Fruit fly (Drosophila melanogaster) whole organism, embryonic: ENCODE results near the gene GC.

Source experiments
- Ada2b ChIP-seq: fragments of 200-800 bp; sonication (Bioruptor generic); IDR thresholded peaks from 2 replicates; pipeline ENCODE4 v1.3.6; 2022; ENCODE audit warnings: missing biosample characterization, missing genetic modification characterization
- Bdp1 ChIP-seq: fragments of 200-800 bp; sonication (Bioruptor generic); optimal IDR thresholded peaks from 3 replicates; lab custom pipeline; 2016; ENCODE audit warnings: missing biosample characterization, missing genetic modification characterization
- CG10543 ChIP-seq: fragments of 200-800 bp; sonication (Bioruptor generic); optimal IDR thresholded peaks from 3 replicates; lab custom pipeline; 2017; ENCODE audit warnings: missing biosample characterization, mild to moderate bottlenecking, missing genetic modification characterization, moderate library complexity
- CG11560 ChIP-seq: fragments of 200-800 bp; sonication (Bioruptor generic); IDR thresholded peaks from 3 replicates; pipeline ENCODE4 v1.3.6; 2022; ENCODE audit warnings: missing biosample characterization, missing genetic modification characterization
- CG11723 ChIP-seq: fragments of 200-800 bp; sonication (Bioruptor generic); optimal IDR thresholded peaks from 2 replicates; lab custom pipeline; 2017; ENCODE audit warnings: missing biosample characterization, mild to moderate bottlenecking, missing genetic modification characterization
- CG13775 ChIP-seq: fragments of 200-800 bp; sonication (Bioruptor generic); optimal IDR thresholded peaks from 3 replicates; lab custom pipeline; 2017; ENCODE audit warnings: missing biosample characterization, mild to moderate bottlenecking, missing genetic modification characterization
- CG15479 ChIP-seq: fragments of 200-800 bp; sonication (Bioruptor generic); optimal IDR thresholded peaks from 3 replicates; lab custom pipeline; 2019; ENCODE audit warnings: missing biosample characterization, mild to moderate bottlenecking, missing genetic modification characterization, moderate library complexity
- CG16779 ChIP-seq: fragments of 200-800 bp; sonication (Bioruptor generic); IDR thresholded peaks from 2 replicates; pipeline ENCODE4 v1.3.6; 2022; ENCODE audit warnings: missing biosample characterization, missing genetic modification characterization
- CG16815 ChIP-seq: fragments of 200-800 bp; sonication (Bioruptor generic); optimal IDR thresholded peaks from 3 replicates; lab custom pipeline; 2017; ENCODE audit warnings: missing biosample characterization, mild to moderate bottlenecking, missing genetic modification characterization
- CG17568 ChIP-seq: fragments of 200-800 bp; sonication (Bioruptor generic); optimal IDR thresholded peaks from 2 replicates; lab custom pipeline; 2018; ENCODE audit warnings: missing biosample characterization, mild to moderate bottlenecking, missing genetic modification characterization, moderate library complexity
- CG18599 ChIP-seq: fragments of 200-800 bp; sonication (Bioruptor generic); optimal IDR thresholded peaks from 3 replicates; lab custom pipeline; 2017; ENCODE audit warnings: missing biosample characterization, missing genetic modification characterization, mild to moderate bottlenecking, moderate library complexity, missing genetic modification reagents
- CG31365 ChIP-seq: fragments of 200-800 bp; sonication (Bioruptor generic); optimal IDR thresholded peaks from 2 replicates; lab custom pipeline; 2018; ENCODE audit warnings: missing biosample characterization, mild to moderate bottlenecking, missing genetic modification characterization
- CG31388 ChIP-seq: fragments of 200-800 bp; sonication (Bioruptor generic); optimal IDR thresholded peaks from 2 replicates; lab custom pipeline; 2016; ENCODE audit warnings: missing biosample characterization, missing genetic modification characterization
- CG32532 ChIP-seq: fragments of 200-800 bp; sonication (Bioruptor generic); IDR thresholded peaks from 2 replicates; pipeline ENCODE4 v1.3.6; 2022; ENCODE audit warnings: missing biosample characterization, missing genetic modification characterization
- CG3281 ChIP-seq: fragments of 200-800 bp; sonication (Bioruptor generic); optimal IDR thresholded peaks from 3 replicates; lab custom pipeline; 2017; ENCODE audit warnings: missing biosample characterization, mild to moderate bottlenecking, missing genetic modification characterization
- CG6175 ChIP-seq: fragments of 200-800 bp; sonication (Bioruptor generic); IDR thresholded peaks from 3 replicates; pipeline ENCODE4 v1.3.6; 2022; ENCODE audit warnings: missing biosample characterization, missing genetic modification characterization
- CG7745 ChIP-seq: fragments of 200-800 bp; sonication (Bioruptor generic); optimal IDR thresholded peaks from 2 replicates; lab custom pipeline; 2018; ENCODE audit warnings: missing biosample characterization, mild to moderate bottlenecking, missing genetic modification characterization, moderate library complexity
- CG7928 ChIP-seq: fragments of 200-800 bp; sonication (Bioruptor generic); optimal IDR thresholded peaks from 2 replicates; lab custom pipeline; 2017; ENCODE audit warnings: missing biosample characterization, mild to moderate bottlenecking, missing genetic modification characterization
- Dek ChIP-seq: fragments of 200-800 bp; sonication (Bioruptor generic); optimal IDR thresholded peaks from 3 replicates; lab custom pipeline; 2019; ENCODE audit warnings: missing biosample characterization, mild to moderate bottlenecking, missing genetic modification characterization, moderate library complexity
- Doc3 ChIP-seq: fragments of 200-800 bp; sonication (Bioruptor generic); IDR thresholded peaks from 3 replicates; pipeline ENCODE4 v1.3.6; 2022; ENCODE audit warnings: missing biosample characterization, missing genetic modification characterization; ENCODE audit not compliant: partially characterized antibody
- HLH3B ChIP-seq: fragments of 200-800 bp; sonication (Bioruptor generic); IDR thresholded peaks from 2 replicates; pipeline ENCODE4 v1.3.6; 2022; ENCODE audit warnings: missing biosample characterization, missing genetic modification characterization
- Hr39 ChIP-seq: fragments of >200 bp; optimal IDR thresholded peaks from 2 replicates; lab custom pipeline; 2017
- NfI ChIP-seq: fragments of 200-800 bp; sonication (Bioruptor generic); optimal IDR thresholded peaks from 3 replicates; lab custom pipeline; 2018; ENCODE audit warnings: missing biosample characterization, mild to moderate bottlenecking, missing genetic modification characterization, moderate library complexity
- Side ChIP-seq: fragments of 200-800 bp; sonication (Bioruptor generic); optimal IDR thresholded peaks from 2 replicates; lab custom pipeline; 2016; ENCODE audit warnings: missing biosample characterization, missing genetic modification characterization
- Usf ChIP-seq: fragments of 200-800 bp; sonication (Bioruptor generic); optimal IDR thresholded peaks from 2 replicates; lab custom pipeline; 2017; ENCODE audit warnings: missing genotype, missing biosample characterization, missing genetic modification characterization
- ase ChIP-seq: fragments of 200-800 bp; sonication (Bioruptor generic); IDR thresholded peaks from 3 replicates; pipeline ENCODE4 v1.3.6; 2022; ENCODE audit warnings: missing biosample characterization, missing genetic modification characterization
- ato ChIP-seq: fragments of 200-800 bp; sonication (Bioruptor generic); IDR thresholded peaks from 2 replicates; pipeline ENCODE4 v1.3.6; 2022; ENCODE audit warnings: missing biosample characterization, missing genetic modification characterization; ENCODE audit not compliant: partially characterized antibody
- crol ChIP-seq: fragments of 200-800 bp; sonication (Bioruptor generic); IDR thresholded peaks from 2 replicates; pipeline ENCODE4 v1.3.6; 2022; ENCODE audit warnings: missing biosample characterization, missing genetic modification characterization
- dimm ChIP-seq: fragments of 200-800 bp; sonication (Bioruptor generic); IDR thresholded peaks from 2 replicates; pipeline ENCODE4 v1.3.6; 2022; ENCODE audit warnings: missing biosample characterization, missing genetic modification characterization
- disco-r ChIP-seq: fragments of 200-800 bp; sonication (Bioruptor generic); optimal IDR thresholded peaks from 2 replicates; lab custom pipeline; 2016; ENCODE audit warnings: missing biosample characterization, missing genetic modification characterization
- emc ChIP-seq: fragments of 200-800 bp; sonication (Bioruptor generic); optimal IDR thresholded peaks from 2 replicates; lab custom pipeline; 2016; ENCODE audit warnings: missing biosample characterization, missing genetic modification characterization
- exex ChIP-seq: fragments of 200-800 bp; sonication (Bioruptor generic); optimal IDR thresholded peaks from 4 replicates; lab custom pipeline; 2018; ENCODE audit warnings: missing biosample characterization, mild to moderate bottlenecking, missing genetic modification characterization, moderate library complexity
- grn ChIP-seq: fragments of 200-800 bp; sonication (Bioruptor generic); optimal IDR thresholded peaks from 3 replicates; lab custom pipeline; 2017; ENCODE audit warnings: missing biosample characterization, missing genetic modification characterization
- hkb ChIP-seq, 2 experiments: fragments of 200-800 bp in 1 of 2; fragments of >200 bp in 1 of 2; sonication (Bioruptor generic) in 1 of 2; IDR thresholded peaks in 1 of 2; optimal IDR thresholded peaks in 1 of 2; 2 replicates each; pipeline versions ENCODE4 v1.3.6 to Lab custom; 2017 to 2022; ENCODE audit warnings: missing biosample characterization in 1 of 2, missing genetic modification characterization in 1 of 2
- inv ChIP-seq: fragments of 200-800 bp; sonication (Bioruptor generic); IDR thresholded peaks from 2 replicates; pipeline ENCODE4 v1.3.6; 2022; ENCODE audit warnings: missing biosample characterization, missing genetic modification characterization; ENCODE audit not compliant: partially characterized antibody
- kay ChIP-seq: fragments of 200-800 bp; sonication (Bioruptor generic); optimal IDR thresholded peaks from 2 replicates; lab custom pipeline; 2016; ENCODE audit warnings: missing biosample characterization, missing genetic modification characterization
- ken ChIP-seq: fragments of 200-800 bp; sonication (Bioruptor generic); IDR thresholded peaks from 3 replicates; pipeline ENCODE4 v1.3.6; 2022; ENCODE audit warnings: missing biosample characterization, missing genetic modification characterization
- lilli ChIP-seq: fragments of 200-800 bp; sonication (Bioruptor generic); optimal IDR thresholded peaks from 3 replicates; lab custom pipeline; 2016; ENCODE audit warnings: missing biosample characterization, missing genetic modification characterization
- maf-S ChIP-seq: fragments of 200-800 bp; sonication (Bioruptor generic); optimal IDR thresholded peaks from 2 replicates; lab custom pipeline; 2016; ENCODE audit warnings: missing biosample characterization, missing genetic modification characterization
- nmo ChIP-seq: fragments of 200-800 bp; sonication (Bioruptor generic); optimal IDR thresholded peaks from 2 replicates; lab custom pipeline; 2018; ENCODE audit warnings: missing biosample characterization, mild to moderate bottlenecking, missing genetic modification characterization, moderate library complexity
- onecut ChIP-seq: fragments of 200-800 bp; sonication (Bioruptor generic); IDR thresholded peaks from 2 replicates; pipeline ENCODE4 v1.3.6; 2022; ENCODE audit warnings: missing biosample characterization, missing genetic modification characterization
- org-1 ChIP-seq: fragments of 200-800 bp; sonication (Bioruptor generic); optimal IDR thresholded peaks from 2 replicates; lab custom pipeline; 2017; ENCODE audit warnings: missing biosample characterization, missing genetic modification characterization
- pan ChIP-seq, 4 experiments: fragments of >200 bp in 3 of 4; fragments of 200-800 bp in 1 of 4; sonication (Bioruptor generic) in 1 of 4; optimal IDR thresholded peaks in 3 of 4; IDR thresholded peaks in 1 of 4; 2 replicates each; pipeline versions ENCODE4 v1.3.6 to Lab custom; 2017 to 2022; ENCODE audit warnings: missing biosample characterization in 2 of 4, missing genetic modification characterization in 2 of 4, mixed read lengths in 1 of 4
- prd ChIP-seq, 3 experiments: fragments of >200 bp in 2 of 3; fragments of 200-800 bp in 1 of 3; sonication (Bioruptor generic) in 1 of 3; optimal IDR thresholded peaks in 2 of 3; IDR thresholded peaks in 1 of 3; 2 replicates in 2 of 3; 3 replicates in 1 of 3; pipeline versions ENCODE4 v1.3.6 to Lab custom; 2017 to 2022; ENCODE audit warnings: missing biosample characterization in 1 of 3, missing genetic modification characterization in 1 of 3
- psq ChIP-seq: fragments of 200-800 bp; sonication (Bioruptor generic); optimal IDR thresholded peaks from 2 replicates; lab custom pipeline; 2017; ENCODE audit warnings: missing biosample characterization, missing genetic modification characterization
- ro ChIP-seq: fragments of 200-800 bp; sonication (Bioruptor generic); IDR thresholded peaks from 2 replicates; pipeline ENCODE4 v1.3.6; 2022; ENCODE audit warnings: missing biosample characterization, missing genetic modification characterization
- slou ChIP-seq: fragments of 200-800 bp; sonication (Bioruptor generic); optimal IDR thresholded peaks from 3 replicates; lab custom pipeline; 2016; ENCODE audit warnings: missing biosample characterization, missing genetic modification characterization
- stwl ChIP-seq: fragments of 200-800 bp; sonication (Bioruptor generic); optimal IDR thresholded peaks from 3 replicates; lab custom pipeline; 2018; ENCODE audit warnings: missing biosample characterization, mild to moderate bottlenecking, missing genetic modification characterization, moderate library complexity
- vfl ChIP-seq: fragments of 200-800 bp; sonication (Bioruptor generic); optimal IDR thresholded peaks from 2 replicates; lab custom pipeline; 2016; ENCODE audit warnings: missing biosample characterization, missing genetic modification characterization
- zfh2 ChIP-seq: fragments of 200-800 bp; sonication (Bioruptor generic); optimal IDR thresholded peaks from 2 replicates; lab custom pipeline; 2016; ENCODE audit warnings: missing biosample characterization, missing genetic modification characterization

Gene GC

dm6 chr3L:1609611-1610010, 19.5 kb downstream of the GC start (continued):
- peak; percentile 48 for TF ChIP-seq CG18599
- TF ChIP-seq psq (GFP tag; lab: Kevin White, UChicago) = no peak
- TF ChIP-seq Bdp1 (GFP tag; lab: Kevin White, UChicago) = no peak
- no peak for TF ChIP-seq vfl
- no peak for TF ChIP-seq CG11723 (GFP tag; lab: Kevin White, UChicago)
- no peak for TF ChIP-seq crol
- no peak for TF ChIP-seq Hr39 (lab: Kevin White, UChicago)
- peak; percentile 24; the same call in 1 of the 3 replicates for TF ChIP-seq CG11560 (tag; lab: Robert Waterston, UW)
- TF ChIP-seq CG15479 (GFP tag; lab: Kevin White, UChicago) = no peak
- peak; percentile 34 for TF ChIP-seq nmo
- TF ChIP-seq ken (GFP tag; lab: Robert Waterston, UW) = no peak
- peak; percentile 62 for TF ChIP-seq CG3281
- TF ChIP-seq org-1 (GFP tag; lab: Kevin White, UChicago) = no peak
- TF ChIP-seq emc = no peak
- no peak for TF ChIP-seq dimm
- peak; percentile 46 for TF ChIP-seq CG13775 (GFP tag; lab: Kevin White, UChicago)
- no peak for TF ChIP-seq CG10543 (GFP tag; lab: Kevin White, UChicago)
- peak; percentile 16 for TF ChIP-seq zfh2 (GFP tag; lab: Kevin White, UChicago)
- no peak for TF ChIP-seq disco-r
- TF ChIP-seq stwl = no peak
- no peak for TF ChIP-seq hkb (optimal IDR thresholded peaks at IDR 0.05; lab: Kevin White, UChicago)
- peak; percentile 34; the same call in 1 of the 2 replicates for TF ChIP-seq hkb (GFP tag; IDR thresholded peaks at IDR 0.05; lab: Robert Waterston, UW)
- TF ChIP-seq onecut (GFP tag; lab: Robert Waterston, UW) = no peak
- no peak for TF ChIP-seq slou (GFP tag; lab: Kevin White, UChicago)
- peak; percentile 14 for TF ChIP-seq CG16815 (GFP tag; lab: Kevin White, UChicago)
- no peak for TF ChIP-seq grn
- no peak for TF ChIP-seq exex (tag; lab: Kevin White, UChicago)
- no peak for TF ChIP-seq ase
- TF ChIP-seq lilli = peak; percentile 59
- no peak for TF ChIP-seq Doc3
- no peak for TF ChIP-seq CG17568 (GFP tag; lab: Kevin White, UChicago)
- no peak for TF ChIP-seq CG7928 (GFP tag; lab: Kevin White, UChicago)
- no peak for TF ChIP-seq maf-S
- no peak for TF ChIP-seq CG16779 (GFP tag; lab: Robert Waterston, UW)
- TF ChIP-seq CG7745 (tag; lab: Kevin White, UChicago) = no peak
- no peak for TF ChIP-seq kay
- TF ChIP-seq Ada2b = no peak; the same call in 1 of the 2 replicates
- TF ChIP-seq CG32532 (GFP tag; lab: Robert Waterston, UW) = peak; percentile 66; the same call in 1 of the 2 replicates
- TF ChIP-seq HLH3B = no peak
- no peak for TF ChIP-seq CG6175 (GFP tag; lab: Robert Waterston, UW)
- no peak for TF ChIP-seq CG31388 (GFP tag; lab: Kevin White, UChicago)
- TF ChIP-seq NfI = peak; percentile 21
- TF ChIP-seq Side = no peak
- no peak for TF ChIP-seq Dek (tag; lab: Kevin White, UChicago)
- TF ChIP-seq pan (optimal IDR thresholded peaks at IDR 0.05; lab: Kevin White, UChicago) = no peak
- no peak for TF ChIP-seq pan (GFP tag; optimal IDR thresholded peaks at IDR 0.05 in 1 of 2, IDR thresholded peaks at IDR 0.05 in 1 of 2)
- TF ChIP-seq prd (optimal IDR thresholded peaks at IDR 0.05; lab: Kevin White, UChicago) = no peak
- TF ChIP-seq prd (GFP tag; IDR thresholded peaks at IDR 0.05; lab: Robert Waterston, UW) = peak; percentile 44; the same call in 1 of the 3 replicates
- TF ChIP-seq CG31365 (tag; lab: Kevin White, UChicago) = no peak
- TF ChIP-seq Usf (GFP tag; lab: Kevin White, UChicago) = no peak
- no peak for TF ChIP-seq ro (GFP tag; lab: Robert Waterston, UW)
- TF ChIP-seq ato (GFP tag; lab: Robert Waterston, UW) = no peak
- no peak for TF ChIP-seq inv (GFP tag; lab: Robert Waterston, UW)
